Worm (Caenorhabditis elegans): Measurements from ENCODE around the gene zipt-7.1.

Gene zipt-7.1

DNA sequence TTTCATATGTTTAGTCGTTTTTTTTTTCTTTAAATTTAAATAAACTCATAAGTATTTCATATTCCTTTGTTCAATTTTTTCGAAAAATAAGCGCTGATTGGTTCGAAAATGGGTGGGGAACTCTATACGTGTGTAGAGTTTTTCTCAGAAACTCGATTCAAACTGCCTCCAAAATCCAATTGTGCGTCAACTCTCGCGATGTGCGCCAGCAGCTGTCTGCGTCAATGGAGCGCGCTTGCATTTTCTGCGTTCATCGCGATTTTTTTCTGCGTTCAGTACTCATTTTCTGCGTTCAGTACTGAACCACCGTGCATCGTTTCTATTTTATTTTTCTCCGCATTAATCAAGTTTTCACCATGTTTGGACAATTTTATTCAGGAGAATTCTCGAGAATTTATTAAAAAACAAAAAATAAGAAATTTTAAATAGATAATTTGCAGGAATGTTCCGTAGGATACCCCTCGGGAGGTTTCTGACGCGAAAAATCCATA lies 38.2 kb downstream of the zipt-7.1 start, which contains the start of gene eelo-2:
Gene eelo-2, plus strand, starts transcription at position 441 of the 491 bp plus-strand sequence.
- TF ChIP-seq saeg-2 (GFP tag; IDR thresholded peaks at IDR 0.05) (peak; percentile 94), Y5F2A.4 (GFP tag; optimal IDR thresholded peaks at IDR 0.05) (peak; percentile 78), lin-38 (GFP tag; IDR thresholded peaks at IDR 0.05) (peak; percentile 100), ceh-28 (tag; optimal IDR thresholded peaks at IDR 0.05) (no peak), nhr-111 (GFP tag; optimal IDR thresholded peaks at IDR 0.05) (no peak), Y75B8A.6 (GFP tag; IDR thresholded peaks at IDR 0.05) (peak; percentile 90), ceh-44 (GFP tag; IDR thresholded peaks at IDR 0.05) (peak; percentile 87), F37D6.2 (tag; optimal IDR thresholded peaks at IDR 0.05) (peak; percentile 96), mes-2 (tag; optimal IDR thresholded peaks at IDR 0.05; ENCODE audit: poor library complexity, severe bottlenecking) (peak; percentile 97), mep-1 (tag; optimal IDR thresholded peaks at IDR 0.05) (peak; percentile 99), dpl-1 (GFP tag; optimal IDR thresholded peaks at IDR 0.05) (peak; percentile 100), ceh-62 (tag; optimal IDR thresholded peaks at IDR 0.05) (peak; percentile 14), nhr-11 (tag; optimal IDR thresholded peaks at IDR 0.05) (peak; percentile 97), hif-1 (tag; optimal IDR thresholded peaks at IDR 0.05) (peak; percentile 74 to 91), ctbp-1 (GFP tag; IDR thresholded peaks at IDR 0.05) (peak; percentile 92), ZK546.5 (tag; optimal IDR thresholded peaks at IDR 0.05) (peak in 1 of 2 experiments; percentile 79), unc-62 (GFP tag; optimal IDR thresholded peaks at IDR 0.05 in 1 of 2) (peak in 1 of 2 experiments; percentile 99), unc-62 (tag; optimal IDR thresholded peaks at IDR 0.05) (no peak), nhr-6 (tag; optimal IDR thresholded peaks at IDR 0.05) (peak; percentile 99), mdt-29 (GFP tag; IDR thresholded peaks at IDR 0.05) (peak; percentile 96), ztf-11 (tag; optimal IDR thresholded peaks at IDR 0.05) (no peak), dmd-9 (GFP tag; IDR thresholded peaks at IDR 0.05) (peak; percentile 96), daf-16 (GFP tag; optimal IDR thresholded peaks at IDR 0.05) (peak; percentile 66 to 91), daf-16 (tag; optimal IDR thresholded peaks at IDR 0.05) (peak; percentile 80), zfp-2 (tag; optimal IDR thresholded peaks at IDR 0.05) (peak; percentile 84), madf-9 (GFP tag; conservative IDR thresholded peaks at IDR 0.05) (peak; percentile 92), nhr-77 (tag; optimal IDR thresholded peaks at IDR 0.05) (peak; percentile 98), egl-43 (GFP tag; IDR thresholded peaks at IDR 0.05) (peak; percentile 90), aha-1 (tag) (peak; percentile 99), dve-1 (tag; optimal IDR thresholded peaks at IDR 0.05; ENCODE audit: insufficient read depth) (peak; percentile 99), daf-12 (tag; optimal IDR thresholded peaks at IDR 0.05) (no peak), duxl-1 (tag; optimal IDR thresholded peaks at IDR 0.05; ENCODE audit: poor library complexity) (peak; percentile 96), unc-39 (tag; optimal IDR thresholded peaks at IDR 0.05) (no peak), zag-1 (tag; optimal IDR thresholded peaks at IDR 0.05) (peak; percentile 86), madf-5 (GFP tag; IDR thresholded peaks at IDR 0.05) (peak; percentile 57 to 74; a peak in 2 of 4 replicates), hmg-1.1 (GFP tag; IDR thresholded peaks at IDR 0.05) (peak; percentile 97), nhr-41 (GFP tag; IDR thresholded peaks at IDR 0.05) (peak; percentile 90), pha-4 (GFP tag; IDR thresholded peaks at IDR 0.05) (peak; percentile 95), pha-4 (tag; optimal IDR thresholded peaks at IDR 0.05) (peak; percentile 6), F10B5.3 (tag; optimal IDR thresholded peaks at IDR 0.05) (peak; percentile 93), unc-130 (GFP tag; optimal IDR thresholded peaks at IDR 0.05) (peak; percentile 93), lim-7 (GFP tag; IDR thresholded peaks at IDR 0.05) (no peak), mxl-2 (GFP tag; conservative IDR thresholded peaks at IDR 0.05) (peak; percentile 86), tag-97 (GFP tag; IDR thresholded peaks at IDR 0.05) (no peak), lsy-2 (tag; optimal IDR thresholded peaks at IDR 0.05) (peak; percentile 91 to 97), F49E8.2 (tag; optimal IDR thresholded peaks at IDR 0.05; ENCODE audit: borderline replicate concordance) (peak; percentile 96), php-3 (GFP tag; IDR thresholded peaks at IDR 0.05) (peak; percentile 89), vab-7 (GFP tag; IDR thresholded peaks at IDR 0.05) (peak; percentile 87), nhr-10 (tag; optimal IDR thresholded peaks at IDR 0.05) (peak; percentile 71), zip-11 (GFP tag; IDR thresholded peaks at IDR 0.05) (no peak), F26F4.8 (GFP tag; conservative IDR thresholded peaks at IDR 0.05) (no peak)

Measured in whole organism, L4 larva.